Worm (Caenorhabditis elegans) whole organism, L3 larva: Measurements from ENCODE around the gene his-40.

Experiments
- R02D3.7 ChIP-seq: fragments of 150-350 bp; optimal IDR thresholded peaks from 2 replicates; lab custom pipeline; 2014; ENCODE audit warnings: missing biosample characterization, missing genetic modification characterization
- ZK546.5 ChIP-seq: sonication (generic microtip); optimal IDR thresholded peaks from 2 replicates; lab custom pipeline; 2017; ENCODE audit warnings: missing biosample characterization, missing genetic modification characterization
- aly-2 ChIP-seq: fragments of 150-350 bp; optimal IDR thresholded peaks from 2 replicates; lab custom pipeline; 2014; ENCODE audit warnings: missing biosample characterization, missing genetic modification characterization
- ama-1 ChIP-seq: fragments of 150-350 bp; optimal IDR thresholded peaks from 2 replicates; lab custom pipeline; 2018
- ceh-28 ChIP-seq: fragments of 150-350 bp; optimal IDR thresholded peaks from 2 replicates; lab custom pipeline; 2014; ENCODE audit warnings: missing biosample characterization, missing genetic modification reagents, missing genetic modification characterization
- ceh-82 ChIP-seq: fragments of 150-350 bp; optimal IDR thresholded peaks from 2 replicates; lab custom pipeline; 2014; ENCODE audit warnings: missing biosample characterization, missing genetic modification characterization
- ceh-9 ChIP-seq: sonication (generic microtip); optimal IDR thresholded peaks from 2 replicates; lab custom pipeline; 2018; ENCODE audit warnings: missing biosample characterization, missing genetic modification characterization
- daf-12 ChIP-seq: fragments of 150-350 bp; optimal IDR thresholded peaks from 2 replicates; lab custom pipeline; 2014; ENCODE audit warnings: missing biosample characterization, missing genetic modification reagents, missing genetic modification characterization
- egl-27 ChIP-seq: sonication (generic microtip); optimal IDR thresholded peaks from 4 replicates; lab custom pipeline; 2017; ENCODE audit warnings: missing biosample characterization, missing genetic modification reagents, missing genetic modification characterization
- egl-5 ChIP-seq: fragments of 150-350 bp; optimal IDR thresholded peaks from 2 replicates; lab custom pipeline; 2017; ENCODE audit warnings: missing biosample characterization, missing genetic modification reagents, missing genetic modification characterization, inconsistent platforms
- elt-1 ChIP-seq: fragments of 150-350 bp; optimal IDR thresholded peaks from 2 replicates; lab custom pipeline; 2014; ENCODE audit warnings: missing biosample characterization, missing genetic modification characterization
- elt-2 ChIP-seq: sonication (generic microtip); optimal IDR thresholded peaks from 2 replicates; lab custom pipeline; 2016; ENCODE audit warnings: missing genetic modification reagents, mild to moderate bottlenecking, missing genetic modification characterization, missing compliant biosample characterization
- elt-3 ChIP-seq, 3 experiments: fragments of 150-350 bp in 1 of 3; sonication (generic microtip) in 2 of 3; optimal IDR thresholded peaks; 2 replicates in 2 of 3; 4 replicates in 1 of 3; lab custom pipeline; 2014 to 2017; ENCODE audit warnings: missing biosample characterization in 3 of 3, missing genetic modification characterization in 3 of 3
- eor-1 ChIP-seq, 2 experiments: fragments of 150-350 bp; optimal IDR thresholded peaks; 2 replicates each; lab custom pipeline; 2014 to 2018; ENCODE audit warnings: missing biosample characterization in 2 of 2, missing genetic modification characterization in 2 of 2
- fkh-2 ChIP-seq: fragments of 150-350 bp; optimal IDR thresholded peaks from 2 replicates; lab custom pipeline; 2014; ENCODE audit warnings: missing biosample characterization, missing genetic modification reagents, missing genetic modification characterization
- fos-1 ChIP-seq: fragments of 150-350 bp; optimal IDR thresholded peaks from 2 replicates; lab custom pipeline; 2014; ENCODE audit warnings: missing biosample characterization, missing genetic modification characterization
- hmg-11 ChIP-seq: sonication (generic microtip); optimal IDR thresholded peaks from 2 replicates; lab custom pipeline; 2016; ENCODE audit warnings: missing genetic modification characterization, missing compliant biosample characterization
- jun-1 ChIP-seq: fragments of 150-350 bp; optimal IDR thresholded peaks from 2 replicates; lab custom pipeline; 2014; ENCODE audit warnings: missing biosample characterization, missing genetic modification reagents, missing genetic modification characterization
- lin-15B ChIP-seq: fragments of 150-350 bp; optimal IDR thresholded peaks from 2 replicates; lab custom pipeline; 2014; ENCODE audit warnings: missing biosample characterization, missing genetic modification characterization
- lin-39 ChIP-seq: fragments of 150-350 bp; optimal IDR thresholded peaks from 2 replicates; lab custom pipeline; 2018; ENCODE audit warnings: missing biosample characterization, missing genetic modification reagents, missing genetic modification characterization
- lsy-12 ChIP-seq: sonication (generic microtip); optimal IDR thresholded peaks from 2 replicates; lab custom pipeline; 2016; ENCODE audit warnings: mild to moderate bottlenecking, missing genetic modification characterization, missing compliant biosample characterization
- mdl-1 ChIP-seq: fragments of 150-350 bp; optimal IDR thresholded peaks from 2 replicates; lab custom pipeline; 2014; ENCODE audit warnings: missing biosample characterization, missing genetic modification characterization
- mml-1 ChIP-seq: fragments of 150-350 bp; sonication (generic microtip); optimal IDR thresholded peaks from 3 replicates; lab custom pipeline; 2014; ENCODE audit warnings: missing biosample characterization, missing genetic modification characterization
- nfya-1 ChIP-seq: sonication (generic microtip); optimal IDR thresholded peaks from 2 replicates; lab custom pipeline; 2017; ENCODE audit warnings: missing genetic modification characterization, mild to moderate bottlenecking, missing compliant biosample characterization, antibody characterized with exemption, moderate library complexity; ENCODE audit not compliant: insufficient read depth
- nhr-11 ChIP-seq: fragments of 150-350 bp; optimal IDR thresholded peaks from 2 replicates; lab custom pipeline; 2014; ENCODE audit warnings: missing biosample characterization, missing genetic modification characterization
- nhr-23 ChIP-seq: fragments of 150-350 bp; optimal IDR thresholded peaks from 2 replicates; lab custom pipeline; 2014; ENCODE audit warnings: missing biosample characterization, missing genetic modification reagents, missing genetic modification characterization
- nhr-25 ChIP-seq: sonication (generic microtip); optimal IDR thresholded peaks from 2 replicates; lab custom pipeline; 2017; ENCODE audit warnings: missing biosample characterization, missing genetic modification characterization
- nhr-43 ChIP-seq: sonication (generic microtip); optimal IDR thresholded peaks from 2 replicates; lab custom pipeline; 2016; ENCODE audit warnings: mild to moderate bottlenecking, missing genetic modification characterization, missing compliant biosample characterization; ENCODE audit not compliant: poor library complexity, severe bottlenecking
- nhr-67 ChIP-seq: fragments of 150-350 bp; optimal IDR thresholded peaks from 2 replicates; lab custom pipeline; 2014; ENCODE audit warnings: missing biosample characterization, missing genetic modification characterization
- nhr-76 ChIP-seq: fragments of 150-350 bp; sonication (generic microtip); optimal IDR thresholded peaks from 5 replicates; lab custom pipeline; 2014; ENCODE audit warnings: missing biosample characterization, missing genetic modification characterization
- nhr-77 ChIP-seq: fragments of 150-350 bp; optimal IDR thresholded peaks from 2 replicates; lab custom pipeline; 2014; ENCODE audit warnings: missing biosample characterization, missing genetic modification characterization
- pha-4 ChIP-seq: fragments of 150-350 bp; optimal IDR thresholded peaks from 2 replicates; lab custom pipeline; 2014; ENCODE audit warnings: missing biosample characterization, missing genetic modification reagents, missing genetic modification characterization
- pqm-1 ChIP-seq: fragments of 150-350 bp; optimal IDR thresholded peaks from 2 replicates; lab custom pipeline; 2017; ENCODE audit warnings: missing biosample characterization, missing genetic modification characterization, inconsistent platforms
- sea-2 ChIP-seq: fragments of 150-350 bp; sonication (generic microtip); optimal IDR thresholded peaks from 4 replicates; lab custom pipeline; 2014; ENCODE audit warnings: missing biosample characterization, missing genetic modification reagents, missing genetic modification characterization
- skn-1 ChIP-seq: fragments of 150-350 bp; optimal IDR thresholded peaks from 2 replicates; lab custom pipeline; 2014; ENCODE audit warnings: missing biosample characterization, missing genetic modification characterization
- tbx-2 ChIP-seq: sonication (generic microtip); optimal IDR thresholded peaks from 2 replicates; lab custom pipeline; 2016; ENCODE audit warnings: mild to moderate bottlenecking, missing genetic modification characterization, missing compliant biosample characterization
- unc-39 ChIP-seq: sonication (generic microtip); optimal IDR thresholded peaks from 4 replicates; lab custom pipeline; 2017; ENCODE audit warnings: missing biosample characterization, missing genetic modification characterization
- unc-62 ChIP-seq: fragments of 150-350 bp; sonication (generic microtip); optimal IDR thresholded peaks from 4 replicates; lab custom pipeline; 2014; ENCODE audit warnings: missing biosample characterization, missing genetic modification reagents, missing genetic modification characterization
- zag-1 ChIP-seq: fragments of 150-350 bp; optimal IDR thresholded peaks from 2 replicates; lab custom pipeline; 2014; ENCODE audit warnings: missing biosample characterization, missing genetic modification characterization
- ztf-11 ChIP-seq: fragments of 150-350 bp; optimal IDR thresholded peaks from 2 replicates; lab custom pipeline; 2014; ENCODE audit warnings: missing biosample characterization, missing genetic modification characterization
- ztf-4 ChIP-seq: fragments of 150-350 bp; optimal IDR thresholded peaks from 2 replicates; lab custom pipeline; 2014; ENCODE audit warnings: missing biosample characterization, missing genetic modification characterization

his-40 gene

ce11 chrX:7296310-7296709 lies 13.6 kb upstream of the his-40 start:
- TF ChIP-seq nhr-11 (tag; lab: Kevin White, UChicago) (no peak), lin-39 (tag; lab: Kevin White, UChicago) (no peak), egl-27 (tag; lab: Kevin White, UChicago) (no peak)

- no peak for TF ChIP-seq lin-15B (tag; lab: Kevin White, UChicago)
- no peak for TF ChIP-seq zag-1 (tag; lab: Kevin White, UChicago)
- no peak for TF ChIP-seq elt-1 (tag; lab: Kevin White, UChicago)
- TF ChIP-seq fkh-2 = no peak
- TF ChIP-seq tbx-2 (tag; lab: Kevin White, UChicago) = no peak
- no peak for TF ChIP-seq elt-2
- no peak for TF ChIP-seq ztf-11
- TF ChIP-seq ztf-4 (tag; lab: Kevin White, UChicago) = no peak
- TF ChIP-seq unc-39 = no peak
- no peak for TF ChIP-seq nhr-23 (tag; lab: Kevin White, UChicago)
- no peak for TF ChIP-seq nhr-67 (tag; lab: Kevin White, UChicago)
- TF ChIP-seq nfya-1 (tag; lab: Kevin White, UChicago) = no peak
- no peak for TF ChIP-seq pha-4
- TF ChIP-seq jun-1 (tag; lab: Kevin White, UChicago) = no peak
- TF ChIP-seq nhr-11 (tag; lab: Kevin White, UChicago) = no peak
- TF ChIP-seq mdl-1 (tag; lab: Kevin White, UChicago) = no peak
- TF ChIP-seq daf-12 (tag; lab: Kevin White, UChicago) = no peak
- no peak for TF ChIP-seq egl-27 (tag; lab: Kevin White, UChicago)
- no peak for TF ChIP-seq ceh-82
These were observed 11.3 kb upstream of the his-40 start, which contains the start of gene K03A1.4 for ce11 chrX:7298652-7299051. Gene K03A1.4 (minus strand): TSS chrX:7298752.

- TF ChIP-seq nhr-77 (tag; lab: Kevin White, UChicago) (no peak), fkh-2 (no peak), egl-27 (tag; lab: Kevin White, UChicago) (no peak), pqm-1 (tag; lab: Kevin White, UChicago) (peak; percentile 36), tbx-2 (tag; lab: Kevin White, UChicago) (no peak), elt-2 (peak; percentile 62), R02D3.7 (no peak), nhr-43 (tag; lab: Kevin White, UChicago) (no peak), elt-1 (tag; lab: Kevin White, UChicago) (no peak), lsy-12 (no peak), ama-1 (lab: Kevin White, UChicago) (no peak)
These were observed 6.8 kb upstream of the his-40 start for ce11 chrX:7303115-7303514.

- TF ChIP-seq skn-1 (tag; lab: Kevin White, UChicago) (no peak), lin-15B (tag; lab: Kevin White, UChicago) (no peak), nhr-23 (tag; lab: Kevin White, UChicago) (peak; percentile 54), aly-2 (no peak), mdl-1 (tag; lab: Kevin White, UChicago) (no peak), ZK546.5 (tag; lab: Kevin White, UChicago) (no peak), R02D3.7 (no peak), pqm-1 (tag; lab: Kevin White, UChicago) (peak; percentile 64), lin-39 (tag; lab: Kevin White, UChicago) (no peak), daf-12 (tag; lab: Kevin White, UChicago) (no peak), ztf-4 (tag; lab: Kevin White, UChicago) (no peak), hmg-11 (tag; lab: Kevin White, UChicago) (no peak), unc-39 (no peak), eor-1 (tag; optimal IDR thresholded peaks at IDR 0.05; lab: Kevin White, UChicago) (no peak), pha-4 (no peak), ceh-82 (no peak), nhr-25 (tag; lab: Kevin White, UChicago) (peak; percentile 17), nhr-67 (tag; lab: Kevin White, UChicago) (no peak), zag-1 (tag; lab: Kevin White, UChicago) (no peak), nhr-43 (tag; lab: Kevin White, UChicago) (no peak), unc-62 (GFP tag; lab: Kevin White, UChicago) (no peak), elt-1 (tag; lab: Kevin White, UChicago) (no peak), fkh-2 (no peak), fos-1 (tag; lab: Kevin White, UChicago) (no peak), ceh-28 (tag; lab: Kevin White, UChicago) (no peak), egl-5 (tag; lab: Kevin White, UChicago) (no peak), ama-1 (lab: Kevin White, UChicago) (no peak), elt-3 (tag; optimal IDR thresholded peaks at IDR 0.05; lab: Kevin White, UChicago) (peak in 2 of 3 experiments; percentile 88 to 90), elt-2 (peak; percentile 97), ceh-9 (no peak), nhr-76 (tag; lab: Kevin White, UChicago) (no peak), egl-27 (tag; lab: Kevin White, UChicago) (no peak), sea-2 (GFP tag; lab: Kevin White, UChicago) (no peak), mml-1 (tag; lab: Kevin White, UChicago) (no peak)
These were observed 4.3 kb upstream of the his-40 start, which contains the start of gene sur-5 for ce11 chrX:7305520-7306186. Gene sur-5 (minus strand): TSS chrX:7305570.
